Worm (Caenorhabditis elegans) whole organism, L4/young adult: ENCODE results near the gene Y48A6B.9.

Source experiments
- W03F9.2 ChIP-seq: fragments of 150-350 bp; optimal IDR thresholded peaks from 2 replicates; lab custom pipeline; 2014; ENCODE audit warnings: missing biosample characterization, missing genetic modification characterization
- dao-5 ChIP-seq: sonication (generic microtip); optimal IDR thresholded peaks from 2 replicates; lab custom pipeline; 2016; ENCODE audit warnings: missing genotype, missing genetic modification characterization, moderate library complexity, missing compliant biosample characterization
- him-1 ChIP-seq: sonication (generic microtip); optimal IDR thresholded peaks from 2 replicates; lab custom pipeline; 2016; ENCODE audit warnings: missing genotype, missing genetic modification reagents, missing genetic modification characterization, missing compliant biosample characterization

DNA sequence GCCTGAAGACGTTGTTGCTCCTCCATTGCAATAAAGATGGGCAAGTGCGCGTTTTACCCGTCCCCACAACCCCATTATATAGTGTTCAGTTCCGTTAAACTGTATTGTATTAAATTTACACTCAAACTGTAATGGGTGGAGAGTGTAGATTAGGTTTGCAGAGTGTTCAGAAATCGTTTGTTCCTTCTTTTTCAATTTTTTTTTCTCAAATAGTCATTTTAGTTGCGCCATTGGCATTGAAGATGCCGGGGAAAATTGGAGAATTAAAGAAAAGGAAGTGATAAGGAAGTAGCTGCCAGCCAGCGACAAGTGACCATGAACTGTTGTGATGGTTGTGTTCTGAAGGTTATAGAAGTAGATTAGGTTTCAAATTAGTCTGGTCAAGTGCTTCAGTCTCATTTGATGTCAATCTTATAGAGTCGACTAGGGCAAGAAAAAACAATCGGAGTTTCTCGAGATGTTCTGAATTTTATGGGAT is 47.4 kb upstream of the Y48A6B.9 start, which contains the start of gene col-93:
- TF ChIP-seq him-1 (tag; lab: Kevin White, UChicago) (no peak), dao-5 (tag; lab: Kevin White, UChicago) (no peak), W03F9.2 (tag; lab: Kevin White, UChicago) (no peak)
